Worm (Caenorhabditis elegans) whole organism, L1 larva: ENCODE results near the gene bath-4.

Source experiments
- aha-1 ChIP-seq: fragments of 150-350 bp; optimal IDR thresholded peaks from 2 replicates; lab custom pipeline; 2014; ENCODE audit warnings: missing biosample characterization, missing genetic modification characterization
- aly-2 ChIP-seq: fragments of 150-350 bp; optimal IDR thresholded peaks from 2 replicates; lab custom pipeline; 2014; ENCODE audit warnings: missing biosample characterization, missing genetic modification characterization
- ceh-82 ChIP-seq, 3 experiments: fragments of 150-350 bp in 1 of 3; sonication (generic microtip) in 2 of 3; optimal IDR thresholded peaks; 2 replicates each; lab custom pipeline; 2014 to 2017; ENCODE audit warnings: missing biosample characterization in 3 of 3, missing genetic modification characterization in 3 of 3
- lin-39 ChIP-seq: fragments of 150-350 bp; optimal IDR thresholded peaks from 2 replicates; lab custom pipeline; 2014; ENCODE audit warnings: missing biosample characterization, missing genetic modification reagents, missing genetic modification characterization
- ztf-11 ChIP-seq, 2 experiments: sonication (generic microtip); optimal IDR thresholded peaks; 2 replicates each; lab custom pipeline; 2016 to 2017; ENCODE audit warnings: missing genetic modification characterization in 2 of 2, missing biosample characterization in 1 of 2, missing compliant biosample characterization in 1 of 2

- no peak for TF ChIP-seq ztf-11 (tag; optimal IDR thresholded peaks at IDR 0.05; lab: Kevin White, UChicago)
- TF ChIP-seq lin-39, result no peak
- TF ChIP-seq aly-2 (tag; lab: Kevin White, UChicago), result no peak
- no peak for TF ChIP-seq ceh-82 (tag; optimal IDR thresholded peaks at IDR 0.05; lab: Kevin White, UChicago)
- TF ChIP-seq aha-1 (tag; lab: Kevin White, UChicago), result no peak
Measured at ce11 chrII:1870875-1871592, 46.7 kb downstream of the bath-4 start, which contains the start of gene math-10.
